Fruit fly (Drosophila melanogaster): ENCODE measurements around the gene CG1146.
A peak's percentile ranks its signal among the peaks of the same experiment; 100 is the strongest.

The CG1146 gene

DNA sequence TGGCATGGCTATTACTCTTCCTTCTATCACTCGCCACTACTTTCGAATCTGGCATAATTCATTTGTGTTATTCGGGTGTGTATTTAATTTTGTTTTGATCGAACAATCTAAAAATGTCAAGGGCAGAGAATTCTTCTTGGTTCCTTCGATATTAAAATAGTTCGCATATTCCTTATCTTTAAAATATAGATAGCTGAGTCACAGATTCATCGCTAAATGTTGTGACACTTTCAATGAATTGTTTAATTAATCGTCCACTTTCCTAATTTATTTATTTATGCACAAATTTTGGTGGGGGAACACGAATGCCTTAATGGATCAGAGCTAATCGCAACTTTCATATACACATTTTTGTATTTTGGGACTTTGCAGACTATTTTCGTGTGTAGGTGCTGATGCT is 38.3 kb downstream of the CG1146 start, which contains the start of gene CG32295:
Gene CG32295, minus strand, starts transcription at position 101 of the 400 bp plus-strand sequence.
- TF ChIP-seq gl (tag; optimal IDR thresholded peaks at IDR 0.05) (no peak), CG8159 (tag; optimal IDR thresholded peaks at IDR 0.05) (no peak), CG15710 (tag; optimal IDR thresholded peaks at IDR 0.05) (no peak), CG4496 (GFP tag; IDR thresholded peaks at IDR 0.05) (no peak), fd96Ca (GFP tag; IDR thresholded peaks at IDR 0.05) (no peak), D1 (tag; optimal IDR thresholded peaks at IDR 0.05) (no peak), Ets98B (GFP tag; IDR thresholded peaks at IDR 0.05) (no peak), CG10348 (GFP tag; IDR thresholded peaks at IDR 0.05) (no peak), Pif1A (GFP tag; optimal IDR thresholded peaks at IDR 0.05) (no peak), CG13204 (GFP tag; optimal IDR thresholded peaks at IDR 0.05) (no peak), CG9948 (tag; optimal IDR thresholded peaks at IDR 0.05) (no peak), Snoo (tag; optimal IDR thresholded peaks at IDR 0.05) (no peak), CG32121 (GFP tag; IDR thresholded peaks at IDR 0.05) (no peak), EcR (GFP tag; optimal IDR thresholded peaks at IDR 0.05) (no peak), CG12605 (GFP tag; IDR thresholded peaks at IDR 0.05) (no peak), CG34367 (tag; optimal IDR thresholded peaks at IDR 0.05) (no peak), Pif1B (GFP tag; optimal IDR thresholded peaks at IDR 0.05) (no peak), rn (GFP tag; IDR thresholded peaks at IDR 0.05) (no peak)

DNA sequence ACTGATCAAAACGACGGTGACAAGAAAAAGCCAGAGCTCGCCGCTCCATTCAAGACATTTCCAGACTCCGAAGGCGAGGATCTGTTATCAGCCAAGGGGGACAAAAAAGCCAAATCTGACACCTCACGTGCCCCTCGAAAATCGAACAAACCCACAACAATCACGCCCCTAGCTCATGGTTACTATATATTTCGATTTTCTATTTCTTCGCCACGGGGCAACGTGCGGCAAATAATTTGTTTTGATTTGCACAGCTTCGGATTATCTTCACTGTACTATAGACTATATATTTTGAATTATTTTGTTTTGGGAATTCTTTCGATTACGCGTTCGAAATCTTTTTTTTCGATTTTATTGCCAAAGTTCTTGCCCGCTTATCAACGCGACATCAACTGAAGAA is 41.5 kb downstream of the CG1146 start:
- TF ChIP-seq CG14655 (GFP tag; optimal IDR thresholded peaks at IDR 0.05) (no peak), gl (tag; optimal IDR thresholded peaks at IDR 0.05) (no peak), CG12605 (GFP tag; IDR thresholded peaks at IDR 0.05) (no peak), rn (GFP tag; IDR thresholded peaks at IDR 0.05) (no peak), CG10348 (GFP tag; IDR thresholded peaks at IDR 0.05) (no peak), CG32121 (GFP tag; IDR thresholded peaks at IDR 0.05) (no peak), Snoo (tag; optimal IDR thresholded peaks at IDR 0.05) (no peak)

DNA sequence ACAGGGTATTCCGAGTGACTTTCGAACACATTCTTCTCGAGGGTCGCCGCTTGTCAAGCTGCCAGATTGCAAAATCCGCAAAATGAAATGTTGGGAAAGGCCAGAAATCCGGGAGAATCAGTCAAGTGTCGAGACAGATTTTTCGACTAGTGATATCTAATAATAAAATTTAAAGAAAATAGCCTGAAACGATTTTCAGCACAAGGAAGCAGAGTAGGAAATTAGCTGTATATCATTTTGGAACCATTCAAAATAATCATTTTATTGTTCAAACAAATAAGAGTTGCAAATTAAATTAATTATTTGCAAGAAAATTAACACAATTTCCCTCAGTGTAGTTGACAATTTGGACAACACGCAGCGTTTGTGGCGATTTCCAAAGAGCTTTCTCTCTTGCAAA is 42.0 kb downstream of the CG1146 start:
- TF ChIP-seq gl (tag; optimal IDR thresholded peaks at IDR 0.05) (no peak), CG8301 (tag; optimal IDR thresholded peaks at IDR 0.05) (peak; percentile 14), CG32121 (GFP tag; IDR thresholded peaks at IDR 0.05) (peak; percentile 44)

DNA sequence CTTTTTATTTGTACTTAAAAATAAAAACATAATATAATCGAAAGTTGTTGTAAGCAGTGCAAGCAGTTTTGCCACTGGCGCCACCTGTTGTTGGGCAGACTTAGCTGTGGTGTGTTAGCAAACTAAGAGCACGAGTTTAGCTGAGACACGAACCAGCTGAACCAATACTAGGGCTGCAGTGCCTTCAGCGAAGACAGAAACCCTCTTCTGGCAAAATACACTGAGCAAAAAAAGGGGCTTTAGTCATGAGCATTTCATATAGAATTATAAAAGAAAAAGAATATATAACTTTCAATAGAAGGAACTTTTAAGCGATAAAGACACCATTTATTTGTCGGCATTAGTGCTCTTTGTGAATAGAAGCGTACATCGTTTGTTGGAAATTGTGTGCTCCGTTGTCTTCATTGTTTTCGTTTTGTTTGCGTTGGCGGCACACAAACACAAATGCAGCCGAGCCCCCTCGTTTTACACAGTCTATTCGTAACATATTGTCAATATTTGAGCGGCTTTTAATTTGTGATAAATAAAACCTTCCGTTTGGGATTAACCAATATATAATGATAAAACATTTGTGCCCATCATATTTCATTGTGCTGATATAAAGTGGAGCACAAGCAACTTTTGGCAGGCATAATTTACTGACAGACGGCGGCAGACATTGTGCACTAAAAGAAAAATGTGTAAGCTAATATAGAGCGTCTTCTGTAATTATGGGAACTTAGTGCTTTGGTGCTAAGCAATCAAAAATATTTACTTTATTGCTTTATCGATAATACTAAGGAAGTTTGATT is 43.0 kb downstream of the CG1146 start:
- TF ChIP-seq EcR (GFP tag; optimal IDR thresholded peaks at IDR 0.05), result peak; percentile 68
- TF ChIP-seq CG15710 (tag; optimal IDR thresholded peaks at IDR 0.05), result no peak
- TF ChIP-seq Ets98B (GFP tag; IDR thresholded peaks at IDR 0.05), result peak; percentile 85
- no peak for TF ChIP-seq CG13204 (GFP tag; optimal IDR thresholded peaks at IDR 0.05)
- peak; percentile 74 for TF ChIP-seq CG12605 (GFP tag; IDR thresholded peaks at IDR 0.05)
- peak; percentile 14 for TF ChIP-seq gl (tag; optimal IDR thresholded peaks at IDR 0.05)
- peak; percentile 49 for TF ChIP-seq CG34367 (tag; optimal IDR thresholded peaks at IDR 0.05)
- peak; percentile 48 for TF ChIP-seq Snoo (tag; optimal IDR thresholded peaks at IDR 0.05)
- TF ChIP-seq CG17806 (tag; optimal IDR thresholded peaks at IDR 0.05), result peak; percentile 65
- TF ChIP-seq CG14655 (GFP tag; optimal IDR thresholded peaks at IDR 0.05), result peak; percentile 61
- peak; percentile 72 for TF ChIP-seq rn (GFP tag; IDR thresholded peaks at IDR 0.05)
- peak; percentile 58 for TF ChIP-seq fd96Ca (GFP tag; IDR thresholded peaks at IDR 0.05)
- peak; percentile 52 for TF ChIP-seq CG8159 (tag; optimal IDR thresholded peaks at IDR 0.05)
- TF ChIP-seq Pif1B (GFP tag; optimal IDR thresholded peaks at IDR 0.05), result peak; percentile 36
- peak; percentile 89 for TF ChIP-seq CG4496 (GFP tag; IDR thresholded peaks at IDR 0.05)
- peak; percentile 31 for TF ChIP-seq CG9948 (tag; optimal IDR thresholded peaks at IDR 0.05)
- TF ChIP-seq CG8301 (tag; optimal IDR thresholded peaks at IDR 0.05), result peak; percentile 38
- peak; percentile 81 for TF ChIP-seq D1 (tag; optimal IDR thresholded peaks at IDR 0.05)
- 0 out of 2 replicates have a peak, but pooled peaks have one; percentile 12 for TF ChIP-seq CG10348 (GFP tag; IDR thresholded peaks at IDR 0.05)
- TF ChIP-seq Pif1A (GFP tag; optimal IDR thresholded peaks at IDR 0.05), result peak; percentile 79
- peak; percentile 52 for TF ChIP-seq CG32121 (GFP tag; IDR thresholded peaks at IDR 0.05)

DNA sequence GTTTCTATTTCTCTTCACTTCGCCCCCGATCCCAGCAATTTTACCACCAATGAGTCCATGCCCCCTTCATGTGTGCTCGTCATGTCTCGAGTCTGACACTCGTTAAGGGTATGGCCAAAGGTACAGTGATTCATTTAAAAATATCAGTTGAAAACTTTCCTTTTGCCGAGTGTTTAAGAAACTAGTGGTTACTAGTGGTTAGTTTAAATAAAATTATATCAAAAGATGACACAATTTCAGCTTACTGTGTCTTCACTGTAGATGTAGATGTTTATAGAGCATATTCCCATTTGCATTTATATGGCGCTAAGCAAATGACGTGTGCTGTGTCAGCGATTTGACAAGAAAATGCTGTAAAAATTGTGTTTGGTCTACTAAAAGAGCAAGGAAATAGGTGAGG is 43.8 kb downstream of the CG1146 start:
- TF ChIP-seq fd96Ca (GFP tag; IDR thresholded peaks at IDR 0.05), result peak; percentile 40; the same call in 1 of the 3 replicates
- peak; percentile 71 for TF ChIP-seq CG12605 (GFP tag; IDR thresholded peaks at IDR 0.05)
- no peak for TF ChIP-seq gl (tag; optimal IDR thresholded peaks at IDR 0.05)
- no peak for TF ChIP-seq EcR (GFP tag; optimal IDR thresholded peaks at IDR 0.05)
- TF ChIP-seq CG4496 (GFP tag; IDR thresholded peaks at IDR 0.05), result peak; percentile 83
- peak; percentile 30; the same call in 1 of the 2 replicates for TF ChIP-seq rn (GFP tag; IDR thresholded peaks at IDR 0.05)
- no peak for TF ChIP-seq CG13204 (GFP tag; optimal IDR thresholded peaks at IDR 0.05)
- TF ChIP-seq CG9948 (tag; optimal IDR thresholded peaks at IDR 0.05), result no peak
- peak; percentile 34 for TF ChIP-seq Pif1A (GFP tag; optimal IDR thresholded peaks at IDR 0.05)
- no peak for TF ChIP-seq Snoo (tag; optimal IDR thresholded peaks at IDR 0.05)
- TF ChIP-seq Pif1B (GFP tag; optimal IDR thresholded peaks at IDR 0.05), result no peak
- TF ChIP-seq CG17806 (tag; optimal IDR thresholded peaks at IDR 0.05), result peak; percentile 19
- no peak for TF ChIP-seq CG8159 (tag; optimal IDR thresholded peaks at IDR 0.05)
- TF ChIP-seq D1 (tag; optimal IDR thresholded peaks at IDR 0.05), result no peak
- TF ChIP-seq CG14655 (GFP tag; optimal IDR thresholded peaks at IDR 0.05), result peak; percentile 55
- TF ChIP-seq CG8301 (tag; optimal IDR thresholded peaks at IDR 0.05), result peak; percentile 39
- TF ChIP-seq CG15710 (tag; optimal IDR thresholded peaks at IDR 0.05), result no peak
- TF ChIP-seq CG10348 (GFP tag; IDR thresholded peaks at IDR 0.05), result no peak
- no peak for TF ChIP-seq CG34367 (tag; optimal IDR thresholded peaks at IDR 0.05)
- TF ChIP-seq Ets98B (GFP tag; IDR thresholded peaks at IDR 0.05), result peak; percentile 68
- TF ChIP-seq CG32121 (GFP tag; IDR thresholded peaks at IDR 0.05), result peak; percentile 59; the same call in 1 of the 2 replicates

Data from whole organism, pupa.